Fruit fly (Drosophila melanogaster) whole organism, embryonic: Measurements from ENCODE around the gene CG9395.
A peak's percentile ranks its signal among the peaks of the same experiment; 100 is the strongest.

Experiments
- Aef1 ChIP-seq: fragments of 200-800 bp; sonication (Bioruptor generic); IDR thresholded peaks from 3 replicates; pipeline ENCODE4 v1.3.6; 2022; ENCODE audit warnings: missing biosample characterization, missing genetic modification characterization
- B-H2 ChIP-seq: fragments of 200-800 bp; sonication (Bioruptor generic); optimal IDR thresholded peaks from 2 replicates; lab custom pipeline; 2018; ENCODE audit warnings: missing biosample characterization, mild to moderate bottlenecking, missing genetic modification characterization
- BtbVII ChIP-seq: fragments of 200-800 bp; sonication (Bioruptor generic); optimal IDR thresholded peaks from 3 replicates; lab custom pipeline; 2017; ENCODE audit warnings: missing biosample characterization, mild to moderate bottlenecking, missing genetic modification characterization
- CG10209 ChIP-seq: fragments of 200-800 bp; sonication (Bioruptor generic); optimal IDR thresholded peaks from 3 replicates; lab custom pipeline; 2017; ENCODE audit warnings: missing biosample characterization, mild to moderate bottlenecking, missing genetic modification characterization, missing genetic modification reagents
- CG10274 ChIP-seq: fragments of 200-800 bp; sonication (Bioruptor generic); optimal IDR thresholded peaks from 3 replicates; lab custom pipeline; 2017; ENCODE audit warnings: missing biosample characterization, mild to moderate bottlenecking, missing genetic modification characterization
- CG10565 ChIP-seq: fragments of 200-800 bp; sonication (Bioruptor generic); optimal IDR thresholded peaks from 3 replicates; lab custom pipeline; 2016; ENCODE audit warnings: missing biosample characterization, mild to moderate bottlenecking, missing genetic modification characterization
- CG11695 ChIP-seq: fragments of 200-800 bp; sonication (Bioruptor generic); IDR thresholded peaks from 3 replicates; pipeline ENCODE4 v1.3.6; 2022; ENCODE audit warnings: missing biosample characterization, missing genetic modification characterization
- CG12071 ChIP-seq: fragments of 200-800 bp; sonication (Bioruptor generic); optimal IDR thresholded peaks from 3 replicates; lab custom pipeline; 2018; ENCODE audit warnings: missing biosample characterization, mild to moderate bottlenecking, missing genetic modification characterization
- CG12219 ChIP-seq: fragments of 200-800 bp; sonication (Bioruptor generic); optimal IDR thresholded peaks from 3 replicates; lab custom pipeline; 2018; ENCODE audit warnings: missing biosample characterization, mild to moderate bottlenecking, missing genetic modification characterization
- CG1233 ChIP-seq: fragments of 200-800 bp; sonication (Bioruptor generic); optimal IDR thresholded peaks from 4 replicates; lab custom pipeline; 2018; ENCODE audit warnings: missing biosample characterization, mild to moderate bottlenecking, missing genetic modification characterization
- CG15514 ChIP-seq: fragments of 200-800 bp; sonication (Bioruptor generic); optimal IDR thresholded peaks from 3 replicates; lab custom pipeline; 2017; ENCODE audit warnings: missing biosample characterization, missing genetic modification characterization, mild to moderate bottlenecking, moderate library complexity, missing genetic modification reagents
- CG16779 ChIP-seq: fragments of 200-800 bp; sonication (Bioruptor generic); IDR thresholded peaks from 2 replicates; pipeline ENCODE4 v1.3.6; 2022; ENCODE audit warnings: missing biosample characterization, missing genetic modification characterization
- CG17359 ChIP-seq: fragments of 200-800 bp; sonication (Bioruptor generic); optimal IDR thresholded peaks from 3 replicates; lab custom pipeline; 2018; ENCODE audit warnings: missing biosample characterization, mild to moderate bottlenecking, missing genetic modification characterization, moderate library complexity
- CG18764 ChIP-seq: fragments of 200-800 bp; sonication (Bioruptor generic); optimal IDR thresholded peaks from 3 replicates; lab custom pipeline; 2016; ENCODE audit warnings: missing biosample characterization, missing genetic modification characterization
- CG2202 ChIP-seq: fragments of 200-800 bp; sonication (Bioruptor generic); optimal IDR thresholded peaks from 2 replicates; lab custom pipeline; 2018; ENCODE audit warnings: missing biosample characterization, mild to moderate bottlenecking, missing genetic modification characterization
- CG31224 ChIP-seq: fragments of 200-800 bp; sonication (Bioruptor generic); IDR thresholded peaks from 2 replicates; pipeline ENCODE4 v1.3.6; 2022; ENCODE audit warnings: missing biosample characterization, missing genetic modification characterization
- CG3281 ChIP-seq: fragments of 200-800 bp; sonication (Bioruptor generic); optimal IDR thresholded peaks from 3 replicates; lab custom pipeline; 2017; ENCODE audit warnings: missing biosample characterization, mild to moderate bottlenecking, missing genetic modification characterization
- CG34376 ChIP-seq: fragments of 200-800 bp; sonication (Bioruptor generic); optimal IDR thresholded peaks from 2 replicates; lab custom pipeline; 2018; ENCODE audit warnings: missing biosample characterization, mild to moderate bottlenecking, missing genetic modification characterization
- CG4424 ChIP-seq: fragments of 200-800 bp; sonication (Bioruptor generic); optimal IDR thresholded peaks from 3 replicates; lab custom pipeline; 2016; ENCODE audit warnings: missing biosample characterization, missing genetic modification characterization
- CG4707 ChIP-seq: fragments of 200-800 bp; sonication (Bioruptor generic); optimal IDR thresholded peaks from 2 replicates; lab custom pipeline; 2018; ENCODE audit warnings: missing biosample characterization, mild to moderate bottlenecking, missing genetic modification characterization, moderate library complexity
- CG5245 ChIP-seq: fragments of 200-800 bp; sonication (Bioruptor generic); optimal IDR thresholded peaks from 3 replicates; lab custom pipeline; 2016; ENCODE audit warnings: missing biosample characterization, missing genetic modification characterization
- CG9609 ChIP-seq: fragments of 200-800 bp; sonication (Bioruptor generic); optimal IDR thresholded peaks from 3 replicates; lab custom pipeline; 2016; ENCODE audit warnings: missing biosample characterization, missing genetic modification characterization
- CrebB ChIP-seq: fragments of 200-800 bp; sonication (Bioruptor generic); optimal IDR thresholded peaks from 3 replicates; lab custom pipeline; 2018; ENCODE audit warnings: missing biosample characterization, mild to moderate bottlenecking, missing genetic modification characterization
- Fer1 ChIP-seq: fragments of 200-800 bp; sonication (Bioruptor generic); optimal IDR thresholded peaks from 2 replicates; lab custom pipeline; 2017; ENCODE audit warnings: missing biosample characterization, mild to moderate bottlenecking, missing genetic modification characterization
- HLH3B ChIP-seq: fragments of 200-800 bp; sonication (Bioruptor generic); IDR thresholded peaks from 2 replicates; pipeline ENCODE4 v1.3.6; 2022; ENCODE audit warnings: missing biosample characterization, missing genetic modification characterization
- Hr39 ChIP-seq: fragments of >200 bp; optimal IDR thresholded peaks from 2 replicates; lab custom pipeline; 2017
- Med ChIP-seq: fragments of 200-800 bp; sonication (Bioruptor generic); peaks from one replicate; lab custom pipeline; 2016; ENCODE audit warnings: missing biosample characterization, missing genetic modification characterization, mild to moderate bottlenecking, inconsistent platforms, moderate library complexity
- Mrtf ChIP-seq: fragments of 200-800 bp; sonication (Bioruptor generic); IDR thresholded peaks from 3 replicates; pipeline ENCODE4 v1.3.6; 2022; ENCODE audit warnings: missing biosample characterization, missing genetic modification characterization
- Neu2 ChIP-seq: fragments of 200-800 bp; sonication (Bioruptor generic); optimal IDR thresholded peaks from 3 replicates; lab custom pipeline; 2016; ENCODE audit warnings: missing biosample characterization, missing genetic modification characterization, borderline replicate concordance
- Nf-YB ChIP-seq: fragments of 200-800 bp; sonication (Bioruptor generic); optimal IDR thresholded peaks from 3 replicates; lab custom pipeline; 2019; ENCODE audit warnings: missing biosample characterization, mild to moderate bottlenecking, missing genetic modification characterization, moderate library complexity
- Optix ChIP-seq: fragments of 200-800 bp; sonication (Bioruptor generic); IDR thresholded peaks from 3 replicates; pipeline ENCODE4 v1.3.6; 2022; ENCODE audit warnings: missing biosample characterization, missing genetic modification characterization
- Vsx1 ChIP-seq: fragments of 200-800 bp; sonication (Bioruptor generic); optimal IDR thresholded peaks from 2 replicates; lab custom pipeline; 2017; ENCODE audit warnings: missing biosample characterization, mild to moderate bottlenecking, missing genetic modification characterization, missing genetic modification reagents
- cad ChIP-seq: fragments of >200 bp; optimal IDR thresholded peaks from 2 replicates; lab custom pipeline; 2017; ENCODE audit warnings: missing biosample characterization, missing genetic modification characterization
- chinmo ChIP-seq: fragments of 200-800 bp; sonication (Bioruptor generic); IDR thresholded peaks from 4 replicates; pipeline ENCODE4 v1.3.6; 2022; ENCODE audit warnings: missing biosample characterization, missing genetic modification characterization; ENCODE audit not compliant: partially characterized antibody
- crp ChIP-seq, 2 experiments: fragments of 200-800 bp; sonication (Bioruptor generic); optimal IDR thresholded peaks; 2 replicates in 1 of 2; 3 replicates in 1 of 2; lab custom pipeline; 2017; ENCODE audit warnings: missing biosample characterization in 2 of 2, missing genetic modification characterization in 2 of 2, mild to moderate bottlenecking in 1 of 2, moderate library complexity in 1 of 2
- da ChIP-seq: fragments of 200-800 bp; sonication (Bioruptor generic); optimal IDR thresholded peaks from 2 replicates; lab custom pipeline; 2016; ENCODE audit warnings: missing biosample characterization, missing genetic modification characterization
- dan ChIP-seq: fragments of 200-800 bp; sonication (Bioruptor generic); IDR thresholded peaks from 2 replicates; pipeline ENCODE4 v1.3.6; 2022; ENCODE audit warnings: missing biosample characterization, missing genetic modification characterization
- danr ChIP-seq: fragments of 200-800 bp; sonication (Bioruptor generic); IDR thresholded peaks from 2 replicates; pipeline ENCODE4 v1.3.6; 2022; ENCODE audit warnings: missing biosample characterization, missing genetic modification characterization
- dysf ChIP-seq: fragments of 200-800 bp; sonication (Bioruptor generic); IDR thresholded peaks from 3 replicates; pipeline ENCODE4 v1.3.6; 2022; ENCODE audit warnings: missing biosample characterization, missing genetic modification characterization
- eyg ChIP-seq: fragments of 200-800 bp; sonication (Bioruptor generic); optimal IDR thresholded peaks from 3 replicates; lab custom pipeline; 2016; ENCODE audit warnings: missing biosample characterization, missing genetic modification characterization
- gem ChIP-seq: fragments of 200-800 bp; sonication (Bioruptor generic); optimal IDR thresholded peaks from 2 replicates; lab custom pipeline; 2019; ENCODE audit warnings: missing biosample characterization, mild to moderate bottlenecking, missing genetic modification characterization, moderate library complexity
- grau ChIP-seq: fragments of 200-800 bp; optimal IDR thresholded peaks from 3 replicates; lab custom pipeline; 2019; ENCODE audit warnings: missing biosample characterization, mild to moderate bottlenecking, missing genetic modification characterization, moderate library complexity
- gro ChIP-seq: fragments of 200-800 bp; sonication (Bioruptor generic); optimal IDR thresholded peaks from 2 replicates; lab custom pipeline; 2016; ENCODE audit warnings: missing biosample characterization, missing genetic modification characterization
- hkb ChIP-seq, 2 experiments: fragments of 200-800 bp in 1 of 2; fragments of >200 bp in 1 of 2; sonication (Bioruptor generic) in 1 of 2; IDR thresholded peaks in 1 of 2; optimal IDR thresholded peaks in 1 of 2; 2 replicates each; pipeline versions ENCODE4 v1.3.6 to Lab custom; 2017 to 2022; ENCODE audit warnings: missing biosample characterization in 1 of 2, missing genetic modification characterization in 1 of 2
- jumu ChIP-seq: fragments of 200-800 bp; sonication (Bioruptor generic); optimal IDR thresholded peaks from 3 replicates; lab custom pipeline; 2016; ENCODE audit warnings: missing biosample characterization, missing genetic modification characterization
- otp ChIP-seq: fragments of 200-800 bp; sonication (Bioruptor generic); IDR thresholded peaks from 3 replicates; pipeline ENCODE4, ENCODE4 v1.3.6; 2022; ENCODE audit warnings: missing biosample characterization, missing genetic modification characterization
- p53 ChIP-seq: fragments of 200-800 bp; sonication (Bioruptor generic); optimal IDR thresholded peaks from 2 replicates; lab custom pipeline; 2016; ENCODE audit warnings: missing biosample characterization, missing genetic modification characterization
- phol ChIP-seq: fragments of 200-800 bp; sonication (Bioruptor generic); optimal IDR thresholded peaks from 3 replicates; lab custom pipeline; 2018; ENCODE audit warnings: missing biosample characterization, mild to moderate bottlenecking, missing genetic modification characterization, moderate library complexity
- run ChIP-seq: fragments of 200-800 bp; sonication (Bioruptor generic); optimal IDR thresholded peaks from 3 replicates; lab custom pipeline; 2018; ENCODE audit warnings: missing biosample characterization, mild to moderate bottlenecking, missing genetic modification characterization
- schlank ChIP-seq: fragments of 200-800 bp; sonication (Bioruptor generic); optimal IDR thresholded peaks from 2 replicates; lab custom pipeline; 2018; ENCODE audit warnings: missing biosample characterization, mild to moderate bottlenecking, missing genetic modification characterization
- sim ChIP-seq: fragments of 200-800 bp; sonication (Bioruptor generic); IDR thresholded peaks from 2 replicates; pipeline ENCODE4 v1.3.6; 2022; ENCODE audit warnings: missing biosample characterization, missing genetic modification characterization
- zf30C ChIP-seq: fragments of 200-800 bp; sonication (Bioruptor generic); optimal IDR thresholded peaks from 3 replicates; lab custom pipeline; 2018; ENCODE audit warnings: missing biosample characterization, mild to moderate bottlenecking, missing genetic modification characterization

CG9395 gene

dm6 chr2L:13399565-13399964 is 44.7 kb upstream of the CG9395 start (continued):
- no peak for TF ChIP-seq CG4424 (GFP tag; lab: Kevin White, UChicago)
- TF ChIP-seq hkb (optimal IDR thresholded peaks at IDR 0.05; lab: Kevin White, UChicago): no peak
- 0 out of 2 replicates have a peak, but pooled peaks have one; percentile 11 for TF ChIP-seq hkb (GFP tag; IDR thresholded peaks at IDR 0.05; lab: Robert Waterston, UW)
- TF ChIP-seq CG18764 (GFP tag; lab: Kevin White, UChicago): no peak
- no peak for TF ChIP-seq danr
- TF ChIP-seq chinmo: no peak
- TF ChIP-seq Optix (GFP tag; lab: Robert Waterston, UW): no peak
- TF ChIP-seq CG15514 (GFP tag; lab: Kevin White, UChicago): peak; percentile 3
- TF ChIP-seq HLH3B (GFP tag; lab: Robert Waterston, UW): no peak
- no peak for TF ChIP-seq sim (GFP tag; lab: Robert Waterston, UW)
- peak; percentile 29 for TF ChIP-seq grau
- TF ChIP-seq B-H2: no peak
- TF ChIP-seq CG12071 (GFP tag; lab: Kevin White, UChicago): no peak
- no peak for TF ChIP-seq CG12219
- no peak for TF ChIP-seq crp (GFP tag; optimal IDR thresholded peaks at IDR 0.05; lab: Kevin White, UChicago)
- no peak for TF ChIP-seq Hr39 (lab: Kevin White, UChicago)
- TF ChIP-seq CG10209 (GFP tag; lab: Kevin White, UChicago): no peak
- no peak for TF ChIP-seq CG31224 (GFP tag; lab: Robert Waterston, UW)
- no peak for TF ChIP-seq CG2202
- TF ChIP-seq CG16779 (GFP tag; lab: Robert Waterston, UW): no peak
- no peak for TF ChIP-seq schlank
- no peak for TF ChIP-seq CG1233 (GFP tag; lab: Kevin White, UChicago)
- no peak for TF ChIP-seq jumu (GFP tag; lab: Kevin White, UChicago)
- TF ChIP-seq zf30C (GFP tag; lab: Kevin White, UChicago): peak; percentile 15
- no peak for TF ChIP-seq CG17359 (tag; lab: Kevin White, UChicago)
- no peak for TF ChIP-seq Mrtf (GFP tag; lab: Robert Waterston, UW)
- no peak for TF ChIP-seq phol
- no peak for TF ChIP-seq gro (GFP tag; lab: Kevin White, UChicago)
- TF ChIP-seq p53 (GFP tag; lab: Kevin White, UChicago): no peak
- no peak for TF ChIP-seq CG34376 (GFP tag; lab: Kevin White, UChicago)
- TF ChIP-seq CrebB (tag; lab: Kevin White, UChicago): no peak
- no peak for TF ChIP-seq otp (GFP tag; lab: Robert Waterston, UW)
- no peak for TF ChIP-seq Nf-YB
- no peak for TF ChIP-seq da (GFP tag; lab: Kevin White, UChicago)
- TF ChIP-seq Aef1 (GFP tag; lab: Robert Waterston, UW): no peak
- TF ChIP-seq CG4707 (GFP tag; lab: Kevin White, UChicago): no peak
- no peak for TF ChIP-seq Neu2 (GFP tag; lab: Kevin White, UChicago)
- no peak for TF ChIP-seq eyg (GFP tag; lab: Kevin White, UChicago)
- TF ChIP-seq CG10274 (GFP tag; lab: Kevin White, UChicago): no peak
- no peak for TF ChIP-seq BtbVII
- TF ChIP-seq gem (tag; lab: Kevin White, UChicago): peak; percentile 43
- TF ChIP-seq cad (GFP tag; lab: Kevin White, UChicago): no peak
- TF ChIP-seq Med (GFP tag; lab: Kevin White, UChicago): peak; percentile 69
- TF ChIP-seq CG10565 (GFP tag; lab: Kevin White, UChicago): no peak
- no peak for TF ChIP-seq dysf (GFP tag; lab: Robert Waterston, UW)
- no peak for TF ChIP-seq Vsx1 (GFP tag; lab: Kevin White, UChicago)
- peak; percentile 11 for TF ChIP-seq CG3281 (GFP tag; lab: Kevin White, UChicago)
- no peak for TF ChIP-seq run (tag; lab: Kevin White, UChicago)
- no peak for TF ChIP-seq Fer1 (GFP tag; lab: Kevin White, UChicago)
- no peak for TF ChIP-seq CG9609 (GFP tag; lab: Kevin White, UChicago)
- no peak for TF ChIP-seq dan
- no peak for TF ChIP-seq CG5245 (GFP tag; lab: Kevin White, UChicago)
- 0 out of 3 replicates have a peak, but pooled peaks have one; percentile 17 for TF ChIP-seq CG11695
